Worm (Caenorhabditis elegans) whole organism, L3 larva: ENCODE data around the gene daf-4.

ENCODE experiments used
- R02D3.7 ChIP-seq: fragments of 150-350 bp; optimal IDR thresholded peaks from 2 replicates; lab custom pipeline; 2014; ENCODE audit warnings: missing biosample characterization, missing genetic modification characterization
- ZK546.5 ChIP-seq: sonication (generic microtip); optimal IDR thresholded peaks from 2 replicates; lab custom pipeline; 2017; ENCODE audit warnings: missing biosample characterization, missing genetic modification characterization
- aly-2 ChIP-seq: fragments of 150-350 bp; optimal IDR thresholded peaks from 2 replicates; lab custom pipeline; 2014; ENCODE audit warnings: missing biosample characterization, missing genetic modification characterization
- ama-1 ChIP-seq: fragments of 150-350 bp; optimal IDR thresholded peaks from 2 replicates; lab custom pipeline; 2018
- ceh-16 ChIP-seq: sonication (generic microtip); optimal IDR thresholded peaks from 2 replicates; lab custom pipeline; 2017; ENCODE audit warnings: missing biosample characterization, missing genetic modification characterization
- ceh-28 ChIP-seq: fragments of 150-350 bp; optimal IDR thresholded peaks from 2 replicates; lab custom pipeline; 2014; ENCODE audit warnings: missing biosample characterization, missing genetic modification reagents, missing genetic modification characterization
- ceh-82 ChIP-seq: fragments of 150-350 bp; optimal IDR thresholded peaks from 2 replicates; lab custom pipeline; 2014; ENCODE audit warnings: missing biosample characterization, missing genetic modification characterization
- ceh-9 ChIP-seq: sonication (generic microtip); optimal IDR thresholded peaks from 2 replicates; lab custom pipeline; 2018; ENCODE audit warnings: missing biosample characterization, missing genetic modification characterization
- daf-12 ChIP-seq: fragments of 150-350 bp; optimal IDR thresholded peaks from 2 replicates; lab custom pipeline; 2014; ENCODE audit warnings: missing biosample characterization, missing genetic modification reagents, missing genetic modification characterization
- egl-27 ChIP-seq: sonication (generic microtip); optimal IDR thresholded peaks from 4 replicates; lab custom pipeline; 2017; ENCODE audit warnings: missing biosample characterization, missing genetic modification reagents, missing genetic modification characterization
- egl-5 ChIP-seq: fragments of 150-350 bp; optimal IDR thresholded peaks from 2 replicates; lab custom pipeline; 2017; ENCODE audit warnings: missing biosample characterization, missing genetic modification reagents, missing genetic modification characterization, inconsistent platforms
- elt-1 ChIP-seq: fragments of 150-350 bp; optimal IDR thresholded peaks from 2 replicates; lab custom pipeline; 2014; ENCODE audit warnings: missing biosample characterization, missing genetic modification characterization
- elt-2 ChIP-seq: sonication (generic microtip); optimal IDR thresholded peaks from 2 replicates; lab custom pipeline; 2016; ENCODE audit warnings: missing genetic modification reagents, mild to moderate bottlenecking, missing genetic modification characterization, missing compliant biosample characterization
- elt-3 ChIP-seq, 3 experiments: fragments of 150-350 bp in 1 of 3; sonication (generic microtip) in 2 of 3; optimal IDR thresholded peaks; 2 replicates in 2 of 3; 4 replicates in 1 of 3; lab custom pipeline; 2014 to 2017; ENCODE audit warnings: missing biosample characterization in 3 of 3, missing genetic modification characterization in 3 of 3
- eor-1 ChIP-seq, 2 experiments: fragments of 150-350 bp; optimal IDR thresholded peaks; 2 replicates each; lab custom pipeline; 2014 to 2018; ENCODE audit warnings: missing biosample characterization in 2 of 2, missing genetic modification characterization in 2 of 2
- fkh-10 ChIP-seq: sonication (generic microtip); optimal IDR thresholded peaks from 2 replicates; lab custom pipeline; 2017; ENCODE audit warnings: missing biosample characterization, missing genetic modification reagents, missing genetic modification characterization
- fkh-2 ChIP-seq: fragments of 150-350 bp; optimal IDR thresholded peaks from 2 replicates; lab custom pipeline; 2014; ENCODE audit warnings: missing biosample characterization, missing genetic modification reagents, missing genetic modification characterization
- fos-1 ChIP-seq: fragments of 150-350 bp; optimal IDR thresholded peaks from 2 replicates; lab custom pipeline; 2014; ENCODE audit warnings: missing biosample characterization, missing genetic modification characterization
- hmg-11 ChIP-seq: sonication (generic microtip); optimal IDR thresholded peaks from 2 replicates; lab custom pipeline; 2016; ENCODE audit warnings: missing genetic modification characterization, missing compliant biosample characterization
- jun-1 ChIP-seq: fragments of 150-350 bp; optimal IDR thresholded peaks from 2 replicates; lab custom pipeline; 2014; ENCODE audit warnings: missing biosample characterization, missing genetic modification reagents, missing genetic modification characterization
- lin-15B ChIP-seq: fragments of 150-350 bp; optimal IDR thresholded peaks from 2 replicates; lab custom pipeline; 2014; ENCODE audit warnings: missing biosample characterization, missing genetic modification characterization
- lin-39 ChIP-seq: fragments of 150-350 bp; optimal IDR thresholded peaks from 2 replicates; lab custom pipeline; 2018; ENCODE audit warnings: missing biosample characterization, missing genetic modification reagents, missing genetic modification characterization
- lsy-12 ChIP-seq: sonication (generic microtip); optimal IDR thresholded peaks from 2 replicates; lab custom pipeline; 2016; ENCODE audit warnings: mild to moderate bottlenecking, missing genetic modification characterization, missing compliant biosample characterization
- mdl-1 ChIP-seq: fragments of 150-350 bp; optimal IDR thresholded peaks from 2 replicates; lab custom pipeline; 2014; ENCODE audit warnings: missing biosample characterization, missing genetic modification characterization
- mml-1 ChIP-seq: fragments of 150-350 bp; sonication (generic microtip); optimal IDR thresholded peaks from 3 replicates; lab custom pipeline; 2014; ENCODE audit warnings: missing biosample characterization, missing genetic modification characterization
- nfya-1 ChIP-seq: sonication (generic microtip); optimal IDR thresholded peaks from 2 replicates; lab custom pipeline; 2017; ENCODE audit warnings: missing genetic modification characterization, mild to moderate bottlenecking, missing compliant biosample characterization, antibody characterized with exemption, moderate library complexity; ENCODE audit not compliant: insufficient read depth
- nhr-11 ChIP-seq: fragments of 150-350 bp; optimal IDR thresholded peaks from 2 replicates; lab custom pipeline; 2014; ENCODE audit warnings: missing biosample characterization, missing genetic modification characterization
- nhr-12 ChIP-seq: fragments of 150-350 bp; optimal IDR thresholded peaks from 2 replicates; lab custom pipeline; 2014; ENCODE audit warnings: missing biosample characterization, missing genetic modification characterization
- nhr-23 ChIP-seq: fragments of 150-350 bp; optimal IDR thresholded peaks from 2 replicates; lab custom pipeline; 2014; ENCODE audit warnings: missing biosample characterization, missing genetic modification reagents, missing genetic modification characterization
- nhr-237 ChIP-seq: fragments of 150-350 bp; optimal IDR thresholded peaks from 2 replicates; lab custom pipeline; 2014; ENCODE audit warnings: missing biosample characterization, missing genetic modification characterization
- nhr-25 ChIP-seq: sonication (generic microtip); optimal IDR thresholded peaks from 2 replicates; lab custom pipeline; 2017; ENCODE audit warnings: missing biosample characterization, missing genetic modification characterization
- nhr-28 ChIP-seq: fragments of 150-350 bp; optimal IDR thresholded peaks from 2 replicates; lab custom pipeline; 2014; ENCODE audit warnings: missing biosample characterization, missing genetic modification characterization
- nhr-43 ChIP-seq: sonication (generic microtip); optimal IDR thresholded peaks from 2 replicates; lab custom pipeline; 2016; ENCODE audit warnings: mild to moderate bottlenecking, missing genetic modification characterization, missing compliant biosample characterization; ENCODE audit not compliant: poor library complexity, severe bottlenecking
- nhr-67 ChIP-seq: fragments of 150-350 bp; optimal IDR thresholded peaks from 2 replicates; lab custom pipeline; 2014; ENCODE audit warnings: missing biosample characterization, missing genetic modification characterization
- nhr-76 ChIP-seq: fragments of 150-350 bp; sonication (generic microtip); optimal IDR thresholded peaks from 5 replicates; lab custom pipeline; 2014; ENCODE audit warnings: missing biosample characterization, missing genetic modification characterization
- nhr-77 ChIP-seq: fragments of 150-350 bp; optimal IDR thresholded peaks from 2 replicates; lab custom pipeline; 2014; ENCODE audit warnings: missing biosample characterization, missing genetic modification characterization
- pha-4 ChIP-seq: fragments of 150-350 bp; optimal IDR thresholded peaks from 2 replicates; lab custom pipeline; 2014; ENCODE audit warnings: missing biosample characterization, missing genetic modification reagents, missing genetic modification characterization
- pqm-1 ChIP-seq: fragments of 150-350 bp; optimal IDR thresholded peaks from 2 replicates; lab custom pipeline; 2017; ENCODE audit warnings: missing biosample characterization, missing genetic modification characterization, inconsistent platforms
- sea-2 ChIP-seq: fragments of 150-350 bp; sonication (generic microtip); optimal IDR thresholded peaks from 4 replicates; lab custom pipeline; 2014; ENCODE audit warnings: missing biosample characterization, missing genetic modification reagents, missing genetic modification characterization
- skn-1 ChIP-seq: fragments of 150-350 bp; optimal IDR thresholded peaks from 2 replicates; lab custom pipeline; 2014; ENCODE audit warnings: missing biosample characterization, missing genetic modification characterization
- snpc-4 ChIP-seq: fragments of 150-350 bp; optimal IDR thresholded peaks from 2 replicates; lab custom pipeline; 2014; ENCODE audit warnings: missing biosample characterization, missing genetic modification characterization
- unc-39 ChIP-seq: sonication (generic microtip); optimal IDR thresholded peaks from 4 replicates; lab custom pipeline; 2017; ENCODE audit warnings: missing biosample characterization, missing genetic modification characterization
- unc-62 ChIP-seq: fragments of 150-350 bp; sonication (generic microtip); optimal IDR thresholded peaks from 4 replicates; lab custom pipeline; 2014; ENCODE audit warnings: missing biosample characterization, missing genetic modification reagents, missing genetic modification characterization
- zag-1 ChIP-seq: fragments of 150-350 bp; optimal IDR thresholded peaks from 2 replicates; lab custom pipeline; 2014; ENCODE audit warnings: missing biosample characterization, missing genetic modification characterization
- ztf-11 ChIP-seq: fragments of 150-350 bp; optimal IDR thresholded peaks from 2 replicates; lab custom pipeline; 2014; ENCODE audit warnings: missing biosample characterization, missing genetic modification characterization
- ztf-4 ChIP-seq: fragments of 150-350 bp; optimal IDR thresholded peaks from 2 replicates; lab custom pipeline; 2014; ENCODE audit warnings: missing biosample characterization, missing genetic modification characterization

The daf-4 gene

ce11 chrIII:5594350-5594749 is 30.6 kb upstream of the daf-4 start:
- TF ChIP-seq nhr-23 (tag; lab: Kevin White, UChicago) (peak; percentile 33), fkh-2 (tag; lab: Kevin White, UChicago) (no peak), nfya-1 (peak; percentile 51), nhr-25 (tag; lab: Kevin White, UChicago) (peak; percentile 84), ama-1 (lab: Kevin White, UChicago) (peak; percentile 47)

ce11 chrIII:5595445-5595844 is 29.5 kb upstream of the daf-4 start, which contains the start of gene ced-6:
TSS of gene ced-6 (plus strand) at chrIII:5595771.
- TF ChIP-seq ceh-9 (tag; lab: Kevin White, UChicago): no peak
- peak; percentile 41 for TF ChIP-seq pha-4 (tag; lab: Kevin White, UChicago)

ce11 chrIII:5599958-5600357 is 25.0 kb upstream of the daf-4 start, which contains the start of gene wdr-37:
TSS of gene wdr-37 (minus strand) at chrIII:5600058.
- TF ChIP-seq nhr-23 (tag; lab: Kevin White, UChicago) (no peak), nhr-77 (tag; lab: Kevin White, UChicago) (no peak), nfya-1 (no peak), elt-3 (tag; optimal IDR thresholded peaks at IDR 0.05; lab: Kevin White, UChicago) (no peak), ztf-11 (tag; lab: Kevin White, UChicago) (no peak), ceh-28 (tag; lab: Kevin White, UChicago) (no peak), fos-1 (no peak), ZK546.5 (no peak), lin-39 (tag; lab: Kevin White, UChicago) (no peak), nhr-11 (tag; lab: Kevin White, UChicago) (no peak)

- TF ChIP-seq ztf-11 (tag; lab: Kevin White, UChicago) (no peak), ZK546.5 (no peak), sea-2 (GFP tag; lab: Kevin White, UChicago) (no peak), nhr-25 (tag; lab: Kevin White, UChicago) (peak; percentile 66), lsy-12 (tag; lab: Kevin White, UChicago) (peak; percentile 77), ceh-16 (tag; lab: Kevin White, UChicago) (no peak), pha-4 (tag; lab: Kevin White, UChicago) (peak; percentile 78), egl-5 (tag; lab: Kevin White, UChicago) (peak; percentile 8), mdl-1 (tag; lab: Kevin White, UChicago) (no peak), nhr-67 (tag; lab: Kevin White, UChicago) (no peak), nhr-43 (tag; lab: Kevin White, UChicago) (peak; percentile 86), eor-1 (tag; optimal IDR thresholded peaks at IDR 0.05; lab: Kevin White, UChicago) (no peak), nhr-77 (tag; lab: Kevin White, UChicago) (no peak), pqm-1 (tag; lab: Kevin White, UChicago) (peak; percentile 0), lin-39 (tag; lab: Kevin White, UChicago) (peak; percentile 76), lin-15B (tag; lab: Kevin White, UChicago) (peak; percentile 57), R02D3.7 (tag; lab: Kevin White, UChicago) (peak; percentile 33), nhr-23 (tag; lab: Kevin White, UChicago) (peak; percentile 62), nhr-76 (no peak), hmg-11 (tag; lab: Kevin White, UChicago) (peak; percentile 57), mml-1 (no peak), ceh-82 (tag; lab: Kevin White, UChicago) (no peak), nhr-237 (tag; lab: Kevin White, UChicago) (no peak), elt-2 (peak; percentile 57), daf-12 (no peak), egl-27 (peak; percentile 49), ceh-28 (tag; lab: Kevin White, UChicago) (no peak), fkh-10 (GFP tag; lab: Kevin White, UChicago) (no peak), elt-1 (tag; lab: Kevin White, UChicago) (no peak), aly-2 (tag; lab: Kevin White, UChicago) (no peak), fkh-2 (tag; lab: Kevin White, UChicago) (no peak), nhr-12 (tag; lab: Kevin White, UChicago) (no peak), nfya-1 (peak; percentile 50), ztf-4 (tag; lab: Kevin White, UChicago) (no peak), skn-1 (tag; lab: Kevin White, UChicago) (peak; percentile 51), nhr-11 (tag; lab: Kevin White, UChicago) (no peak), jun-1 (tag; lab: Kevin White, UChicago) (peak; percentile 16), unc-39 (tag; lab: Kevin White, UChicago) (no peak), unc-62 (GFP tag; lab: Kevin White, UChicago) (no peak), elt-3 (tag; optimal IDR thresholded peaks at IDR 0.05; lab: Kevin White, UChicago) (peak in 1 of 3 experiments; percentile 10), ceh-9 (tag; lab: Kevin White, UChicago) (no peak), nhr-28 (no peak), ama-1 (lab: Kevin White, UChicago) (peak; percentile 76), snpc-4 (tag; lab: Kevin White, UChicago) (no peak), fos-1 (no peak), zag-1 (tag; lab: Kevin White, UChicago) (no peak)
Observed at ce11 chrIII:5601999-5602398, 22.9 kb upstream of the daf-4 start.
